Fruit fly (Drosophila melanogaster): ENCODE data around the gene CG12071.

The CG12071 gene

DNA sequence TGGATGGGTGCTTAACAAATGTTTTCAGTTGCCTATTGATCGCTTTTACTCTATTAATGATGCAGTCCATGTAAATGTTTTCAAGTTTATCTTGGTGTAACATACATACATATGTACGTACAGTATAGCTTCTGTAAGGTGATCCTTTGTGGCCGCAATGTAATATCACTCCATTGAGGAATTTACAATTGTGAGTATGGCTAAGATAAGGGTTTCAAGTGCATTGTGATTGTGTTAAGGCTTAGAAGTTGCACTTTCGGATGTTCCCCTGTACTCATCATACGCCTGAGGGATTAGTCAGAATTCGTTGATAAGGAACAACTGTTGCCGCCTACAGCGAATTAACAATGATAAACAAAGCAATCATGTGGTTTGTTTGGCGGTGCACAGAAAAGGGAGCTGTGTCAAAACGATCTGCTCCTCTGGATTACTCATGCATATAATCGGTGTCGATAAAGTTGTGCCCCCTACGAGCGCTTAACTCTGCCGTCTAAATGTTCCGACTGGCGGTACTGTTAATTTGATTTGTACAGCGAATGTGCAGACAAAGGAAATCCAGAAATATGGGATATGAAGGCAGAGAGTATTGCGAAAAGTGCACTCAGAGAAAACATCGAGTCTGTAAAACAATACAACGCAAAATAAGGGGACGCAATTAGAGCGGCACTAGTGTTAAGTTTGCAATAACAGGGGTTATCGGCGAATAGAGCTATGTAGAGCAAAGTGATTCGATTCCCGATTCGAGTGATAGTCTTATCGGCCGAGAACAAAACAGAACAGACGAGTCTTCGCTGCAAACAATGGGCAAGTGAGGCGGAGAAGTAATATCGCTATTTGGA is 7.1 kb upstream of the CG12071 start (continued):
- no peak for TF ChIP-seq hkb (optimal IDR thresholded peaks at IDR 0.05)
- TF ChIP-seq hkb (GFP tag; IDR thresholded peaks at IDR 0.05) = peak; percentile 74
- TF ChIP-seq Lhr (GFP tag; optimal IDR thresholded peaks at IDR 0.05) = no peak
- TF ChIP-seq CG8944 (GFP tag; optimal IDR thresholded peaks at IDR 0.05) = peak; percentile 58
- TF ChIP-seq CG8388 (GFP tag; optimal IDR thresholded peaks at IDR 0.05) = peak; percentile 51
- TF ChIP-seq CG11696 (GFP tag; IDR thresholded peaks at IDR 0.05) = peak; percentile 29; the same call in 1 of the 2 replicates
- TF ChIP-seq sima (GFP tag; optimal IDR thresholded peaks at IDR 0.05) = no peak
- TF ChIP-seq CG11456 (GFP tag; IDR thresholded peaks at IDR 0.05) = peak; percentile 74; the same call in 1 of the 3 replicates
- TF ChIP-seq sens-2 (GFP tag; IDR thresholded peaks at IDR 0.05) = no peak
- peak; percentile 53 for TF ChIP-seq CG15514 (GFP tag; optimal IDR thresholded peaks at IDR 0.05)
- TF ChIP-seq cato (GFP tag; optimal IDR thresholded peaks at IDR 0.05; ENCODE audit: borderline replicate concordance) = no peak
- TF ChIP-seq CG7786 (GFP tag; optimal IDR thresholded peaks at IDR 0.05) = peak; percentile 62
- TF ChIP-seq emc (GFP tag; optimal IDR thresholded peaks at IDR 0.05) = peak; percentile 24
- no peak for TF ChIP-seq Sin3A (optimal IDR thresholded peaks at IDR 0.05)
- TF ChIP-seq Ets97D (GFP tag; optimal IDR thresholded peaks at IDR 0.05) = peak; percentile 16
- peak; percentile 66 for TF ChIP-seq CG6689 (GFP tag; IDR thresholded peaks at IDR 0.05)
- TF ChIP-seq Rfx (GFP tag; IDR thresholded peaks at IDR 0.05) = peak; percentile 74
- TF ChIP-seq Optix (GFP tag; IDR thresholded peaks at IDR 0.05) = peak; percentile 57; the same call in 2 of the 3 replicates
- TF ChIP-seq CG31224 (GFP tag; IDR thresholded peaks at IDR 0.05) = peak; percentile 48; the same call in 1 of the 2 replicates
- no peak for TF ChIP-seq CG14860 (GFP tag; IDR thresholded peaks at IDR 0.05; ENCODE audit: partially characterized antibody)
- no peak for TF ChIP-seq Sry-β (GFP tag; optimal IDR thresholded peaks at IDR 0.05)
- TF ChIP-seq ranshi (GFP tag; IDR thresholded peaks at IDR 0.05) = peak; percentile 75
- peak; percentile 61; the same call in 2 of the 3 replicates for TF ChIP-seq CG11093 (GFP tag; IDR thresholded peaks at IDR 0.05)
- peak; percentile 56 for TF ChIP-seq CG12155 (GFP tag; optimal IDR thresholded peaks at IDR 0.05)
- no peak for TF ChIP-seq Tbp (GFP tag; optimal IDR thresholded peaks at IDR 0.05)
- TF ChIP-seq pum (GFP tag; optimal IDR thresholded peaks at IDR 0.05) = peak; percentile 52
- TF ChIP-seq Taf1 (GFP tag; IDR thresholded peaks at IDR 0.05) = peak; percentile 31; the same call in 1 of the 2 replicates
- peak; percentile 69 for TF ChIP-seq zfh2 (GFP tag; optimal IDR thresholded peaks at IDR 0.05)
- TF ChIP-seq NC2α (GFP tag; optimal IDR thresholded peaks at IDR 0.05) = no peak
- TF ChIP-seq CG34224 (GFP tag; IDR thresholded peaks at IDR 0.05; ENCODE audit: partially characterized antibody) = no peak
- TF ChIP-seq Xbp1 (GFP tag; optimal IDR thresholded peaks at IDR 0.05) = peak; percentile 65
- no peak for TF ChIP-seq CG7271 (tag; optimal IDR thresholded peaks at IDR 0.05)
- TF ChIP-seq CG17359 (tag; optimal IDR thresholded peaks at IDR 0.05) = peak; percentile 74
- no peak for TF ChIP-seq CG15073 (GFP tag; optimal IDR thresholded peaks at IDR 0.05)
- TF ChIP-seq row (GFP tag; IDR thresholded peaks at IDR 0.05) = peak; percentile 79
- TF ChIP-seq lab (GFP tag; optimal IDR thresholded peaks at IDR 0.05) = peak; percentile 77
- peak; percentile 78 for TF ChIP-seq dysf (GFP tag; IDR thresholded peaks at IDR 0.05)
- TF ChIP-seq ssp (GFP tag; IDR thresholded peaks at IDR 0.05) = peak; percentile 14; the same call in 1 of the 2 replicates
- TF ChIP-seq CG12391 (tag; optimal IDR thresholded peaks at IDR 0.05) = peak; percentile 59
- TF ChIP-seq Antp (GFP tag; optimal IDR thresholded peaks at IDR 0.05) = peak; percentile 62
- peak; percentile 27; the same call in 2 of the 3 replicates for TF ChIP-seq CG14050 (GFP tag; IDR thresholded peaks at IDR 0.05)
- peak; percentile 36 for TF ChIP-seq CG7556 (GFP tag; optimal IDR thresholded peaks at IDR 0.05)
- TF ChIP-seq seq (GFP tag; IDR thresholded peaks at IDR 0.05) = peak; percentile 42; the same call in 1 of the 2 replicates
- no peak for TF ChIP-seq p53 (GFP tag; optimal IDR thresholded peaks at IDR 0.05)
- TF ChIP-seq Hr51 (GFP tag; optimal IDR thresholded peaks at IDR 0.05) = peak; percentile 32 to 59
- TF ChIP-seq Adf1 (GFP tag; IDR thresholded peaks at IDR 0.05) = no peak
- no peak for TF ChIP-seq nerfin-2 (GFP tag; IDR thresholded peaks at IDR 0.05; ENCODE audit: partially characterized antibody)
- TF ChIP-seq stwl (tag; optimal IDR thresholded peaks at IDR 0.05) = no peak
- TF ChIP-seq CG15601 (tag; optimal IDR thresholded peaks at IDR 0.05) = peak; percentile 39
